Worm (Caenorhabditis elegans) whole organism, mixed stage, embryonic: ENCODE measurements around the gene srh-193.
"Not testable (repeated sequence)": the region's sequence is repeated elsewhere in the genome, so short reads cannot be mapped to it uniquely, and the experiment has no call there.

Source experiments
- M03D4.4 ChIP-seq: sonication (generic microtip); optimal IDR thresholded peaks from 2 replicates; lab custom pipeline; 2017; ENCODE audit warnings: mild to moderate bottlenecking, missing genetic modification characterization, missing compliant biosample characterization
- bed-3 ChIP-seq: fragments of 200-800 bp; sonication (Bioruptor generic); optimal IDR thresholded peaks from 3 replicates; lab custom pipeline; 2018; ENCODE audit warnings: mild to moderate bottlenecking, missing genetic modification characterization, moderate library complexity, missing compliant biosample characterization
- blmp-1 ChIP-seq: fragments of 150-350 bp; optimal IDR thresholded peaks from 2 replicates; lab custom pipeline; 2014; ENCODE audit warnings: missing biosample characterization, missing genetic modification characterization
- ceh-39 ChIP-seq: fragments of 150-350 bp; optimal IDR thresholded peaks from 2 replicates; lab custom pipeline; 2014; ENCODE audit warnings: missing biosample characterization, missing genetic modification characterization
- ceh-43 ChIP-seq: fragments of 200-800 bp; sonication (Bioruptor generic); optimal IDR thresholded peaks from 2 replicates; lab custom pipeline; 2018; ENCODE audit warnings: mild to moderate bottlenecking, missing genetic modification characterization, moderate library complexity, missing compliant biosample characterization
- ceh-83 ChIP-seq: fragments of 200-800 bp; sonication (Bioruptor generic); optimal IDR thresholded peaks from 2 replicates; lab custom pipeline; 2018; ENCODE audit warnings: mild to moderate bottlenecking, missing genetic modification characterization, missing compliant biosample characterization
- ces-1 ChIP-seq: fragments of 150-350 bp; optimal IDR thresholded peaks from 2 replicates; lab custom pipeline; 2014; ENCODE audit warnings: missing biosample characterization, missing genetic modification reagents, missing genetic modification characterization
- cnd-1 ChIP-seq: fragments of 200-800 bp; sonication (Bioruptor generic); optimal IDR thresholded peaks from 2 replicates; lab custom pipeline; 2018; ENCODE audit warnings: mild to moderate bottlenecking, missing genetic modification characterization, missing compliant biosample characterization
- drap-1 ChIP-seq: fragments of 200-800 bp; sonication (Bioruptor generic); optimal IDR thresholded peaks from 3 replicates; lab custom pipeline; 2018; ENCODE audit warnings: mild to moderate bottlenecking, missing genetic modification characterization, missing compliant biosample characterization
- elt-1 ChIP-seq: sonication (generic microtip); optimal IDR thresholded peaks from 2 replicates; lab custom pipeline; 2017; ENCODE audit warnings: missing genetic modification characterization, mild to moderate bottlenecking, missing compliant biosample characterization, antibody characterized with exemption, moderate library complexity, borderline replicate concordance; ENCODE audit not compliant: insufficient read depth
- flh-1 ChIP-seq: fragments of 200-800 bp; sonication (Bioruptor generic); optimal IDR thresholded peaks from 2 replicates; lab custom pipeline; 2018; ENCODE audit warnings: mild to moderate bottlenecking, missing genetic modification characterization, moderate library complexity, missing compliant biosample characterization
- ham-2 ChIP-seq: fragments of 200-800 bp; sonication (Bioruptor generic); optimal IDR thresholded peaks from 2 replicates; lab custom pipeline; 2018; ENCODE audit warnings: mild to moderate bottlenecking, missing genetic modification characterization, missing compliant biosample characterization
- lin-13 ChIP-seq: fragments of 150-350 bp; optimal IDR thresholded peaks from 2 replicates; lab custom pipeline; 2014; ENCODE audit warnings: missing biosample characterization, missing genetic modification characterization
- lin-32 ChIP-seq: fragments of 200-800 bp; sonication (Bioruptor generic); optimal IDR thresholded peaks from 2 replicates; lab custom pipeline; 2018; ENCODE audit warnings: mild to moderate bottlenecking, missing genetic modification characterization, missing compliant biosample characterization
- mab-5 ChIP-seq: fragments of 150-350 bp; optimal IDR thresholded peaks from 2 replicates; lab custom pipeline; 2014; ENCODE audit warnings: missing biosample characterization, missing genetic modification characterization
- mep-1 ChIP-seq: fragments of 150-350 bp; optimal IDR thresholded peaks from 2 replicates; lab custom pipeline; 2017; ENCODE audit warnings: missing biosample characterization, missing genetic modification reagents, missing genetic modification characterization, inconsistent platforms
- mls-2 ChIP-seq: sonication (generic microtip); optimal IDR thresholded peaks from 2 replicates; lab custom pipeline; 2016; ENCODE audit warnings: mild to moderate bottlenecking, missing genetic modification characterization, moderate library complexity, missing compliant biosample characterization
- nhr-12 ChIP-seq: fragments of 150-350 bp; optimal IDR thresholded peaks from 2 replicates; lab custom pipeline; 2014; ENCODE audit warnings: missing biosample characterization, missing genetic modification characterization
- nhr-2 ChIP-seq: fragments of 150-350 bp; optimal IDR thresholded peaks from 2 replicates; lab custom pipeline; 2014; ENCODE audit warnings: missing biosample characterization, missing genetic modification characterization
- nhr-237 ChIP-seq: fragments of 150-350 bp; optimal IDR thresholded peaks from 2 replicates; lab custom pipeline; 2014; ENCODE audit warnings: missing biosample characterization, missing genetic modification characterization
- nhr-28 ChIP-seq: fragments of 150-350 bp; optimal IDR thresholded peaks from 2 replicates; lab custom pipeline; 2014; ENCODE audit warnings: missing biosample characterization, missing genetic modification characterization
- nhr-76 ChIP-seq: sonication (generic microtip); optimal IDR thresholded peaks from 2 replicates; lab custom pipeline; 2017; ENCODE audit warnings: missing biosample characterization, missing genetic modification characterization
- sem-2 ChIP-seq: fragments of 200-800 bp; sonication (Bioruptor generic); optimal IDR thresholded peaks from 2 replicates; lab custom pipeline; 2018; ENCODE audit warnings: mild to moderate bottlenecking, missing genetic modification characterization, missing compliant biosample characterization
- snpc-4 ChIP-seq: fragments of 150-350 bp; optimal IDR thresholded peaks from 2 replicates; lab custom pipeline; 2014; ENCODE audit warnings: missing biosample characterization, missing genetic modification characterization
- sptf-1 ChIP-seq: sonication (generic microtip); optimal IDR thresholded peaks from 2 replicates; lab custom pipeline; 2017; ENCODE audit warnings: mild to moderate bottlenecking, missing genetic modification characterization, moderate library complexity, missing compliant biosample characterization
- unc-39 ChIP-seq: fragments of 150-350 bp; optimal IDR thresholded peaks from 2 replicates; lab custom pipeline; 2014; ENCODE audit warnings: missing biosample characterization, missing genetic modification characterization
- unc-62 ChIP-seq: fragments of 150-350 bp; optimal IDR thresholded peaks from 2 replicates; lab custom pipeline; 2014; ENCODE audit warnings: missing biosample characterization, missing genetic modification reagents, missing genetic modification characterization
- zip-8 ChIP-seq: fragments of 150-350 bp; optimal IDR thresholded peaks from 2 replicates; lab custom pipeline; 2014; ENCODE audit warnings: missing biosample characterization, missing genetic modification characterization
- ztf-11 ChIP-seq: fragments of 150-350 bp; optimal IDR thresholded peaks from 2 replicates; lab custom pipeline; 2014; ENCODE audit warnings: missing biosample characterization, missing genetic modification characterization

srh-193 gene

DNA sequence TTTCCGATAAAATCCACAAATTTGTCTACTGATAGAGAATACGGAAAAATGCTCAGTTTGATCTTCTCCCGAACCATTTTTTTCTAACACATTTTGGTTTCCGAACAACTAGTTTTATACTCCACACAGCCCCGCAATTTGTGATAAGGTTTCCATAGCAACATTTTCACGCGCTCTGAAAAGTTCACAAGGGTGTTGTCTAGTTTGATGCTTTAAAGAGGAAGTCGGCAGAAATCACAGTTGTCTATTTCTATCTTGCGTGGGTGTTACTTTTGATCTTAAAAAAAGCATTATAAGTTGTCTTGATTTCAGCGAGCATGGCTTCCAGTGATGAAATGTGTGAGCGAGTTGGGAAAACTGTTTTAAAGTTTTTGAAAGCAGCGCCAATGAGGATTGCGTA is 9.7 kb upstream of the srh-193 start, which contains the start of gene ZC132.3:
Gene ZC132.3 (minus strand): TSS at position 101 of the 400 bp plus-strand sequence.
- TF ChIP-seq unc-39 (tag; lab: Kevin White, UChicago), result no peak
- no peak for TF ChIP-seq snpc-4 (tag; lab: Kevin White, UChicago)
- no peak for TF ChIP-seq blmp-1
- no peak for TF ChIP-seq ceh-43 (GFP tag; lab: Kevin White, UChicago)
- no peak for TF ChIP-seq ham-2 (GFP tag; lab: Kevin White, UChicago)
- TF ChIP-seq nhr-2 (tag; lab: Kevin White, UChicago), result no peak
- TF ChIP-seq ztf-11 (tag; lab: Kevin White, UChicago), result no peak
- no peak for TF ChIP-seq cnd-1 (tag; lab: Kevin White, UChicago)
- TF ChIP-seq M03D4.4 (tag; lab: Kevin White, UChicago), result no peak
- TF ChIP-seq ces-1 (GFP tag; lab: Kevin White, UChicago), result no peak
- no peak for TF ChIP-seq elt-1 (tag; lab: Kevin White, UChicago)

DNA sequence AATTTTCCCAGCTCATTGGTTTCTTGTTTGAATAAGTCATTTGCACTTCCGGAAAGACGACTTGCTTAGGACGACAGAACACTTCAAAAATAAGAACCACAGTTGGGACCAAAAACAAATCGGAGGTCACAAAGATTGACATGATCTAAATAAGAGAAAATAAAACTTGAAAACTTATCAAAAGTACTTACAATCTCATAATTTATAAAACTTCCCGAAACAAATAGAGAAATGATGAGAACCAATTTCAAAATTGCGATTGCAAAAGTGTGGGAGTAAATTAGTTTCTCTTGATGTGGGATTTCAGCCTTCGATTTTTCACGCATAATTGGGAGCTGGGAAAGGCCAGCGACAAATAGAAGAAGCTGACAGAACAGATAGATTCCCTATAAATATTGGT is 8.6 kb upstream of the srh-193 start, which contains the start of gene ZC132.11:
Gene ZC132.11 (minus strand): TSS at position 101 of the 400 bp plus-strand sequence.
- TF ChIP-seq mab-5 (tag; lab: Kevin White, UChicago), result no peak
- TF ChIP-seq unc-62 (GFP tag; lab: Kevin White, UChicago), result no peak
- TF ChIP-seq ceh-39 (tag; lab: Kevin White, UChicago), result no peak
- no peak for TF ChIP-seq ztf-11 (tag; lab: Kevin White, UChicago)
- no peak for TF ChIP-seq flh-1
- TF ChIP-seq blmp-1, result no peak
- TF ChIP-seq bed-3 (GFP tag; lab: Kevin White, UChicago), result no peak
- TF ChIP-seq lin-13, result no peak
- TF ChIP-seq unc-39 (tag; lab: Kevin White, UChicago), result no peak
- TF ChIP-seq sptf-1 (tag; lab: Kevin White, UChicago), result no peak
- no peak for TF ChIP-seq ceh-83
- no peak for TF ChIP-seq mep-1 (tag; lab: Kevin White, UChicago)
- no peak for TF ChIP-seq mls-2
- TF ChIP-seq nhr-12 (tag; lab: Kevin White, UChicago), result no peak
- no peak for TF ChIP-seq nhr-2 (tag; lab: Kevin White, UChicago)
- TF ChIP-seq sem-2 (GFP tag; lab: Kevin White, UChicago), result no peak
- TF ChIP-seq ceh-43 (GFP tag; lab: Kevin White, UChicago), result no peak
- no peak for TF ChIP-seq zip-8 (tag; lab: Kevin White, UChicago)
- no peak for TF ChIP-seq drap-1 (GFP tag; lab: Kevin White, UChicago)

DNA sequence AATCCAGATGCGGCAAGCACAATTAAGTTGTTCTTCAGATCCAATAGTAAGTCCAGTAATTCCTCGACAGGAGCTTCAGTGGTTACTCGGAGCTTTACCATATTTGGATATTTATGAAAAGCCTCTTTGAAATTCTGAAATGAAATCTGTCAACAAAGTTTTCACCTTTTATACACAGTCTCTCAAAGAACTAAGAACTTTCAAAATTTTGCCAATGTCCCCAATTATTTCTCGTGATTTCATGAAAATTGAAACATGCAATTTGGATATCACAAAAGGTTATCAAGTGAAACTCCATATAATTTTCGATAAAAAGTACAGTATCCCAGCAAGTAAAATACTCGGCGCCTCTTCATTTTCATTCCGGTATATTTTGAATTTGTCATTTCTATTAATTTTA is 5.9 kb upstream of the srh-193 start, which contains the start of gene F47D2.11:
Gene F47D2.11 (minus strand): TSS at position 101 of the 400 bp plus-strand sequence.
- no peak for TF ChIP-seq bed-3 (GFP tag; lab: Kevin White, UChicago)

DNA sequence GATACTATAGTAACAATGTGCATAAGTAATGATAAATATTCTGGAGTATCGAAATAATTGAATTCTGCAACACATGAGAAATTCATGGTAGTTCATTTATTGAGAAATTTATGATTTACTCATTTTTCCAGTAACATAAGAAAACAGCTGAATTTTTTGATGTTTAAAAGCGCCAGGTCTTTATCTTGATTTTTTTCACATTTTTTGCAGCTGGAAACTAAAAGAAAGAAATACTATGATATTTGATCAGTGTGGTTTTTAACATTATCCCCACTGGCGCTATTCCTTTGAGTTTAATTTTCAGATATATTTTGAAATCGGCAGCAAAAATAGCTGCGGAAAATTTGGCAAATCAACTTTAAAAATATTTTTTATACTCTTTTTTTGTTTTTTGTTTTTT is 3.4 kb upstream of the srh-193 start, which contains the start of gene srh-194:
Gene srh-194 (minus strand): TSS at position 101 of the 400 bp plus-strand sequence.
- not testable (repeated sequence) for TF ChIP-seq mls-2; lin-32 (GFP tag; lab: Kevin White, UChicago); nhr-76 (tag; lab: Kevin White, UChicago)

DNA sequence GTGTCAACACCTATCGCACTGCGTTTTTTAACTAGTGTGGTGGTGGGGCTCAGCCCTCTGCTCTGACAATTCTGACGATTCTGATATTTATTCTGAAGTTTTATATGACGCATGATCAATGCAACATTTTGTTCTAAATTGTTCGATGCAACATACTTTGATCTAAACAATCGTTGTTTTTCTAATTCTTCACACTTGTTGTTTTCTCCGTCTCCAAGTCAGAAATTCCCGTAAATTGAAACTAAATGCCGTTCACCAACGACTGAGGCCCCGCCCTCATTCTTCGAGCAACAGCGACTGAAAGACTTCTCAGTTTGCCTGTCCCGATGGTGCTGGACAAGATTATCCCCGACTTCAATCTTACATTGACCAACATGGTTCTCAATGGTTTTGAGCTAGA is 5.3 kb downstream of the srh-193 start, which contains the start of gene srt-19:
Gene srt-19 (plus strand): TSS at position 301 of the 400 bp plus-strand sequence.
- TF ChIP-seq mab-5, ceh-39, nhr-237 (tag; lab: Kevin White, UChicago): not testable (repeated sequence)

DNA sequence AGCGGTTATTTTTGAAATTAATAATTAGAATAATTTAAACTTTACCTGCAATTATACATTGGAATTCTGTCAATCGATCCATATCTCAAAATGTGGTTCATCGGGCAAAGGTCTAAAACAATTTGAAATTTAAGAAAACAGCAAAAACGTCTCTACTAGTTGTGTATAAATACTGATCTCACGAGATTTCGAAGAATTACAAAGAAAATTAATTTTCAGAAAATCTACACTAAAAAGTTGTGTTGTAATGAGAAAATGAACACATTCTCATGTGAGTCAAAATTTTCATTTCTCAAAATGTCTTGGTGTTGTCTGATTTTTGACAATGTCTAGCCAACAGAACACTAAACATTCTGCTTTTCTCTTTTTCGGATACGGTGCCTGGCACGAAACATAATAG is 8.3 kb downstream of the srh-193 start, which contains the start of gene srt-37:
Gene srt-37 (minus strand): TSS at position 101 of the 400 bp plus-strand sequence.
- not testable (repeated sequence) for TF ChIP-seq sem-2 (GFP tag; lab: Kevin White, UChicago); lin-32 (GFP tag; lab: Kevin White, UChicago); nhr-28 (tag; lab: Kevin White, UChicago)
